Worm (Caenorhabditis elegans) whole organism, L2 larva: ENCODE results near the gene R03D7.8.

ENCODE experiments used
- C34F6.9 ChIP-seq: fragments of 150-350 bp; optimal IDR thresholded peaks from 2 replicates; lab custom pipeline; 2014; ENCODE audit warnings: missing biosample characterization, missing genetic modification characterization
- F13H6.1 ChIP-seq: sonication (generic microtip); optimal IDR thresholded peaks from 2 replicates; lab custom pipeline; 2016; ENCODE audit warnings: missing genetic modification characterization, missing compliant biosample characterization
- R02D3.7 ChIP-seq: fragments of 150-350 bp; optimal IDR thresholded peaks from 2 replicates; lab custom pipeline; 2014; ENCODE audit warnings: missing biosample characterization, missing genetic modification characterization
- Y55F3AM.14 ChIP-seq: fragments of 200-800 bp; sonication (Bioruptor generic); optimal IDR thresholded peaks from 2 replicates; lab custom pipeline; 2018; ENCODE audit warnings: mild to moderate bottlenecking, missing genetic modification characterization, missing compliant biosample characterization
- aly-2 ChIP-seq: fragments of 150-350 bp; optimal IDR thresholded peaks from 2 replicates; lab custom pipeline; 2014; ENCODE audit warnings: missing biosample characterization, missing genetic modification characterization
- ama-1 ChIP-seq: fragments of 150-350 bp; optimal IDR thresholded peaks from 2 replicates; lab custom pipeline; 2018; ENCODE audit warnings: inconsistent platforms
- blmp-1 ChIP-seq: sonication (generic microtip); optimal IDR thresholded peaks from 2 replicates; lab custom pipeline; 2017; ENCODE audit warnings: missing genetic modification characterization, mild to moderate bottlenecking, missing compliant biosample characterization, antibody characterized with exemption, moderate library complexity; ENCODE audit not compliant: insufficient read depth
- ceh-82 ChIP-seq: fragments of 150-350 bp; optimal IDR thresholded peaks from 2 replicates; lab custom pipeline; 2014; ENCODE audit warnings: missing biosample characterization, missing genetic modification characterization
- crh-2 ChIP-seq: sonication (generic microtip); optimal IDR thresholded peaks from 2 replicates; lab custom pipeline; 2017; ENCODE audit warnings: missing biosample characterization, missing genetic modification characterization
- dmd-4 ChIP-seq: sonication (generic microtip); optimal IDR thresholded peaks from 2 replicates; lab custom pipeline; 2017; ENCODE audit warnings: missing biosample characterization, missing genetic modification characterization
- elt-1 ChIP-seq: fragments of 150-350 bp; optimal IDR thresholded peaks from 2 replicates; lab custom pipeline; 2014; ENCODE audit warnings: missing biosample characterization, missing genetic modification characterization
- elt-3 ChIP-seq: sonication (generic microtip); optimal IDR thresholded peaks from 2 replicates; lab custom pipeline; 2017; ENCODE audit warnings: missing biosample characterization, missing genetic modification characterization
- fos-1 ChIP-seq: fragments of 150-350 bp; optimal IDR thresholded peaks from 2 replicates; lab custom pipeline; 2014; ENCODE audit warnings: missing biosample characterization, missing genetic modification characterization
- lin-11 ChIP-seq: fragments of 150-350 bp; sonication (generic microtip); optimal IDR thresholded peaks from 2 replicates; lab custom pipeline; 2014; ENCODE audit warnings: missing biosample characterization, missing genetic modification characterization, inconsistent platforms, mixed read lengths
- lin-13 ChIP-seq: fragments of 150-350 bp; optimal IDR thresholded peaks from 2 replicates; lab custom pipeline; 2014; ENCODE audit warnings: missing biosample characterization, missing genetic modification reagents, missing genetic modification characterization
- lin-39 ChIP-seq: fragments of 150-350 bp; optimal IDR thresholded peaks from 2 replicates; lab custom pipeline; 2014; ENCODE audit warnings: missing biosample characterization, missing genetic modification reagents, missing genetic modification characterization
- lsy-2 ChIP-seq, 2 experiments: fragments of 150-350 bp in 1 of 2; sonication (generic microtip) in 1 of 2; optimal IDR thresholded peaks; 2 replicates each; lab custom pipeline; 2014 to 2017; ENCODE audit warnings: missing biosample characterization in 2 of 2, missing genetic modification characterization in 2 of 2
- mdl-1 ChIP-seq, 2 experiments: fragments of 150-350 bp in 1 of 2; sonication (generic microtip) in 1 of 2; optimal IDR thresholded peaks; 2 replicates each; lab custom pipeline; 2017; ENCODE audit warnings: missing biosample characterization in 2 of 2, missing genetic modification characterization in 2 of 2
- nhr-11 ChIP-seq: fragments of 150-350 bp; optimal IDR thresholded peaks from 2 replicates; lab custom pipeline; 2014; ENCODE audit warnings: missing biosample characterization, missing genetic modification characterization
- nhr-129 ChIP-seq: fragments of 150-350 bp; optimal IDR thresholded peaks from 2 replicates; lab custom pipeline; 2014; ENCODE audit warnings: missing biosample characterization, missing genetic modification characterization
- nhr-21 ChIP-seq: fragments of 150-350 bp; optimal IDR thresholded peaks from 2 replicates; lab custom pipeline; 2014; ENCODE audit warnings: missing biosample characterization, missing genetic modification characterization
- nhr-237 ChIP-seq: fragments of 150-350 bp; optimal IDR thresholded peaks from 2 replicates; lab custom pipeline; 2014; ENCODE audit warnings: missing biosample characterization, missing genetic modification characterization
- nhr-6 ChIP-seq: fragments of 150-350 bp; optimal IDR thresholded peaks from 2 replicates; lab custom pipeline; 2014; ENCODE audit warnings: missing biosample characterization, missing genetic modification characterization
- peb-1 ChIP-seq: fragments of 150-350 bp; optimal IDR thresholded peaks from 2 replicates; lab custom pipeline; 2014; ENCODE audit warnings: missing biosample characterization, missing genetic modification characterization
- sem-4 ChIP-seq: fragments of 150-350 bp; optimal IDR thresholded peaks from 2 replicates; lab custom pipeline; 2014; ENCODE audit warnings: missing biosample characterization, missing genetic modification reagents, missing genetic modification characterization
- skn-1 ChIP-seq: sonication (generic microtip); optimal IDR thresholded peaks from 2 replicates; lab custom pipeline; 2017; ENCODE audit warnings: missing biosample characterization, missing genetic modification characterization
- sma-9 ChIP-seq, 2 experiments: fragments of 150-350 bp in 1 of 2; sonication (generic microtip) in 1 of 2; optimal IDR thresholded peaks; 2 replicates each; lab custom pipeline; 2014 to 2016; ENCODE audit warnings: missing genetic modification characterization in 2 of 2, mild to moderate bottlenecking in 1 of 2, missing biosample characterization in 1 of 2, missing compliant biosample characterization in 1 of 2, missing genetic modification reagents in 1 of 2, moderate library complexity in 1 of 2
- unc-39 ChIP-seq: fragments of 150-350 bp; optimal IDR thresholded peaks from 2 replicates; lab custom pipeline; 2014; ENCODE audit warnings: missing biosample characterization, missing genetic modification characterization
- unc-55 ChIP-seq: fragments of 150-350 bp; sonication (generic microtip); optimal IDR thresholded peaks from 3 replicates; lab custom pipeline; 2014; ENCODE audit warnings: missing biosample characterization, missing genetic modification reagents, missing genetic modification characterization
- zag-1 ChIP-seq: fragments of 150-350 bp; optimal IDR thresholded peaks from 2 replicates; lab custom pipeline; 2014; ENCODE audit warnings: missing biosample characterization, missing genetic modification characterization
- ztf-11 ChIP-seq: sonication (generic microtip); optimal IDR thresholded peaks from 2 replicates; lab custom pipeline; 2017; ENCODE audit warnings: missing biosample characterization, missing genetic modification characterization
- ztf-4 ChIP-seq: fragments of 150-350 bp; optimal IDR thresholded peaks from 2 replicates; lab custom pipeline; 2014; ENCODE audit warnings: missing biosample characterization, missing genetic modification characterization

Gene R03D7.8

DNA sequence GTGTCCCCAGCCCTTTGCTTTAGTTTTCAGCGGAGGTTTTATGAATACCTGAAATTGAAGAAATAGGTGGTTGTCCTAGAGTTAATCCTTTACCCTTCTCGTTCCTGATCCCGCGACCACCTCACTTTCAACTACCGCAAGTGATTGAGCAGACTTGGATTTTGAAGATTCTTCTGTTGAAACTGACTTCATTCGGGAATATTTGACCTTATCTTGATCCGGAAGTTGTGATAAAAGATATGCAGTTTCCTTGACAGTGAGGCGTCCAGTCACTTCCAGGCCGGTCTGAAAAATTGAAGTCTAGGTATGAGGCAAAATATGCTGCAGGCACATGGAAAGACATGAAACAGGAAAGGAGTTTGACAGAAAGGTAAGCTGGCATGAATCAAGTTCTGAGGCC is 1.6 kb downstream of the R03D7.8 start:
- TF ChIP-seq nhr-21 (tag; lab: Kevin White, UChicago) (no peak), ztf-11 (no peak), blmp-1 (tag; lab: Kevin White, UChicago) (no peak), fos-1 (no peak), ceh-82 (tag; lab: Kevin White, UChicago) (no peak), nhr-6 (tag; lab: Kevin White, UChicago) (no peak)

DNA sequence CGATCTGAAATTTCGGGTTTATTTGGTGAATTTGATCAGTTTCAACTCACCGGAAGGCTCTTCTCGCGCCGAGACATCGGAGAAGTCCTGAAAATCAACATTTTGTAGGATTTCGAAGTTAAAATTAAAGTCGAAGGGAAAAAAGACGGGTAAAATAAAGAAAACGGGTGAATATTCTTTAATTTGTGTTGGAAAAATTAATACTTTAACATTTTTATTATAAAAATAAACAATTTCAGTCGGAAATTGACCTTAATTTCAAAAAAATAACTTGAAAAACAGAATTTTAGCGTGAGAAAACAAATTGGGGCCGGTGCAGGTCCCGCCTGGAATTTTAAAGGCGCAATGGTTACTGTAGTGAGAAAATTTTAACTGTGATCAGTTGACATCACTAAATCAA is 3.6 kb downstream of the R03D7.8 start, which contains the start of gene nos-1:
nos-1 (minus strand) TSS at position 101 of the 400 bp plus-strand sequence.
- no peak for TF ChIP-seq ztf-4
- TF ChIP-seq sem-4 (tag; lab: Kevin White, UChicago), result no peak
- no peak for TF ChIP-seq dmd-4 (tag; lab: Kevin White, UChicago)
- no peak for TF ChIP-seq nhr-6 (tag; lab: Kevin White, UChicago)
- TF ChIP-seq zag-1 (tag; lab: Kevin White, UChicago), result no peak
- no peak for TF ChIP-seq elt-3 (tag; lab: Kevin White, UChicago)
- no peak for TF ChIP-seq unc-55 (GFP tag; lab: Kevin White, UChicago)
- TF ChIP-seq fos-1, result no peak
- TF ChIP-seq aly-2 (tag; lab: Kevin White, UChicago), result no peak
- TF ChIP-seq F13H6.1 (tag; lab: Kevin White, UChicago), result no peak
- TF ChIP-seq lin-11, result no peak

DNA sequence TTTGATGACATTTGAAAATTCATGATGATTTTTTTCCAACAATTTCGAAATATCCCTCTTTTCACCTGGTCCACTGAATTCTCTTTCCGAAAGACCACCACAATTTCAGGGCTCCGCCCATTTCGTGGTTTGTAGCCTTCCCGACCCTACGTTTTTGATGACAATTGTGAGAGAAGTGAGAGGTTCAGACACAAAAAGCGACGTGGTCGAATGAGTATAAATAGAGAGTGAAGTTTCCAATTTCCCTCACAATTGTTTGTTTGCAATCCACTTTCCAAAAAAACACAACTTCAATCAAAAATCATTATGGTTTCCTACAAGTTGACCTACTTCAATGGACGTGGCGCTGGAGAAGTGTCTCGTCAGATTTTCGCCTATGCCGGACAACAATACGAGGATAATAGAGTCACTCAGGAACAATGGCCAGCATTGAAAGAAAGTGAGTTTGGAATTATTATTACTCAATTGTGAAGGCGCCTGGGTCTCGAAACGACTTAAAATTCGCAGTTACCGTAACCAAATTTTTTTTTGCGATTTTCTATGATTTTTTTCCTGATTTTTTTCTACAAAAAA is 6.5 kb downstream of the R03D7.8 start, which contains the start of gene gst-5:
gst-5 (plus strand) TSS at position 246 of the 573 bp plus-strand sequence.
- TF ChIP-seq elt-3 (tag; lab: Kevin White, UChicago) (no peak), ztf-4 (peak; percentile 4), crh-2 (tag; lab: Kevin White, UChicago) (peak; percentile 48), elt-1 (tag; lab: Kevin White, UChicago) (no peak), ceh-82 (tag; lab: Kevin White, UChicago) (no peak), C34F6.9 (tag; lab: Kevin White, UChicago) (peak; percentile 29), sma-9 (GFP tag; optimal IDR thresholded peaks at IDR 0.05; lab: Kevin White, UChicago) (peak; percentile 75), sma-9 (tag; optimal IDR thresholded peaks at IDR 0.05; lab: Kevin White, UChicago) (no peak), nhr-11 (tag; lab: Kevin White, UChicago) (peak; percentile 5), unc-39 (no peak), zag-1 (tag; lab: Kevin White, UChicago) (no peak), F13H6.1 (tag; lab: Kevin White, UChicago) (peak; percentile 61), skn-1 (peak; percentile 85), mdl-1 (tag; optimal IDR thresholded peaks at IDR 0.05; lab: Kevin White, UChicago) (peak in 1 of 2 experiments; percentile 2), lsy-2 (tag; optimal IDR thresholded peaks at IDR 0.05; lab: Kevin White, UChicago) (peak; percentile 24 to 57), nhr-237 (tag; lab: Kevin White, UChicago) (no peak), lin-13 (GFP tag; lab: Kevin White, UChicago) (no peak), nhr-129 (tag; lab: Kevin White, UChicago) (peak; percentile 86), unc-55 (GFP tag; lab: Kevin White, UChicago) (no peak), nhr-6 (tag; lab: Kevin White, UChicago) (no peak), fos-1 (peak; percentile 68)

DNA sequence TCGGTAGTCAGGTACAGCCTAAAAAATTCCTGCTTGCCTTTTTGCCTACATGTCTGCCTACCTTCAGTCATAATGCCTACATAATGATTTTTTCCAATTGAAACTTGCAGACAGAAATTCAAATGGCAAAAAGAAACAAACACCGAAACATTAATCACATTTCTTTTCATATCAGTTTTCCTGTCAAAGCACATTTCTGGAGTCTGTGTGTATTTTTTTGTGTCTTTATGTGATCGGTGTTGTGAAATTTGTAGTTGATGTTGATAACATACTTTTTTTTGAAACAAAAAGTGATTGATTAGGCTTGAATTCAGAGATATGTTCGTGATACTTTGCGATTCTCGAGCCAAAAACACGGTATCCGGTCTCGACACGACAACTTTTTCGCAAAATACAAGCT is 7.3 kb downstream of the R03D7.8 start:
- TF ChIP-seq peb-1 (tag; lab: Kevin White, UChicago) (no peak), aly-2 (tag; lab: Kevin White, UChicago) (no peak), ceh-82 (tag; lab: Kevin White, UChicago) (no peak), lin-39 (tag; lab: Kevin White, UChicago) (no peak), R02D3.7 (tag; lab: Kevin White, UChicago) (no peak), dmd-4 (tag; lab: Kevin White, UChicago) (no peak), ama-1 (no peak), mdl-1 (tag; optimal IDR thresholded peaks at IDR 0.05; lab: Kevin White, UChicago) (no peak), lin-11 (no peak), Y55F3AM.14 (no peak), sma-9 (GFP tag; optimal IDR thresholded peaks at IDR 0.05; lab: Kevin White, UChicago) (no peak), sma-9 (tag; optimal IDR thresholded peaks at IDR 0.05; lab: Kevin White, UChicago) (no peak), F13H6.1 (tag; lab: Kevin White, UChicago) (no peak)
